Worm (Caenorhabditis elegans): Measurements from ENCODE around the gene gpa-8.

DNA sequence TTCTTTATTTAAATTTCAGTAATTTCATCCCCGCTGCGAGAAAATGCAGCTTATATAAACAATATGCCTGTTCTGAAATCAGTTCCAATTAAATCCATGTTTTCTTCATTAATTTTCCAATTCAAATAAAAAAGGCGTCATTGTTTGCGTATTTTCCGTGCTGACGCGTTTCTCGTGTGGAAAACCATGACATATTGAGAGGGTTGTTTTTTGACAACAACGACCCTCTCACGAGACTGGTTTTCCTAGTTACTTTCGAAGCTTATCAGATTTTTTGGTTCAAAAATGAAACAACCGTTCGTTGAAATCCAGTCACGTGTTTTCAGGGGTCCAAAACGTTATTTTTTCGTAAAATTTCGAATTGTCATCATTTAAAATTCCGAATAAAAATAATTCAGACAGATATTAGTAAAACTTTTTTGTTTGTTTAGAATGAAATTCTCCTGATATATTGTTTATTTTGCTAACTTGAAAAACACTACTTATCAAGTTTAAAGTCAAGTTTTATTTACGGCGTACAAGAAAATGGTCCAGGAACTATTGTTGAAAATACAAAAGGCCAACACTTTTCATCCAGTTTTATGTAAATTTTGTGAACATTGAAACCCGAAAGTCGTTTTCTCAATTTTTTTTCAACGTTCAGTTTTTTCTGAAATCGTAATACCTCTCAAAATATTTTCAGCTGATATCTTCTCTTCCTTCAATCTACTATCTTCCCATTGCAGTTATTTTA lies 40.6 kb downstream of the gpa-8 start, which contains the start of gene C14C10.5:
- TF ChIP-seq nhr-237 (tag; optimal IDR thresholded peaks at IDR 0.05), result no peak
- no peak for TF ChIP-seq tag-97 (GFP tag; IDR thresholded peaks at IDR 0.05)
- no peak for TF ChIP-seq nhr-6 (tag; optimal IDR thresholded peaks at IDR 0.05)
- no peak for TF ChIP-seq nhr-25 (tag; optimal IDR thresholded peaks at IDR 0.05; ENCODE audit: borderline replicate concordance, insufficient read depth)
- no peak for TF ChIP-seq ZK546.5 (tag; optimal IDR thresholded peaks at IDR 0.05)
